Worm (Caenorhabditis elegans) whole organism, L2 larva: Measurements from ENCODE around the gene F42H10.6.

Experiments used
- F13H6.1 ChIP-seq: sonication (generic microtip); optimal IDR thresholded peaks from 2 replicates; lab custom pipeline; 2016; ENCODE audit warnings: missing genetic modification characterization, missing compliant biosample characterization
- R02D3.7 ChIP-seq: fragments of 150-350 bp; optimal IDR thresholded peaks from 2 replicates; lab custom pipeline; 2014; ENCODE audit warnings: missing biosample characterization, missing genetic modification characterization
- Y55F3AM.14 ChIP-seq: fragments of 200-800 bp; sonication (Bioruptor generic); optimal IDR thresholded peaks from 2 replicates; lab custom pipeline; 2018; ENCODE audit warnings: mild to moderate bottlenecking, missing genetic modification characterization, missing compliant biosample characterization
- ZK546.5 ChIP-seq: sonication (generic microtip); optimal IDR thresholded peaks from 2 replicates; lab custom pipeline; 2017; ENCODE audit warnings: missing biosample characterization, missing genetic modification characterization
- alr-1 ChIP-seq: fragments of 150-350 bp; optimal IDR thresholded peaks from 2 replicates; lab custom pipeline; 2014; ENCODE audit warnings: missing biosample characterization, missing genetic modification characterization
- ama-1 ChIP-seq: fragments of 150-350 bp; optimal IDR thresholded peaks from 2 replicates; lab custom pipeline; 2018; ENCODE audit warnings: inconsistent platforms
- blmp-1 ChIP-seq: sonication (generic microtip); optimal IDR thresholded peaks from 2 replicates; lab custom pipeline; 2017; ENCODE audit warnings: missing genetic modification characterization, mild to moderate bottlenecking, missing compliant biosample characterization, antibody characterized with exemption, moderate library complexity; ENCODE audit not compliant: insufficient read depth
- ceh-16 ChIP-seq: fragments of 150-350 bp; optimal IDR thresholded peaks from 2 replicates; lab custom pipeline; 2014; ENCODE audit warnings: missing biosample characterization, missing genetic modification characterization
- ceh-82 ChIP-seq: fragments of 150-350 bp; optimal IDR thresholded peaks from 2 replicates; lab custom pipeline; 2014; ENCODE audit warnings: missing biosample characterization, missing genetic modification characterization
- dmd-4 ChIP-seq: sonication (generic microtip); optimal IDR thresholded peaks from 2 replicates; lab custom pipeline; 2017; ENCODE audit warnings: missing biosample characterization, missing genetic modification characterization
- egl-27 ChIP-seq: sonication (generic microtip); optimal IDR thresholded peaks from 3 replicates; lab custom pipeline; 2017; ENCODE audit warnings: missing biosample characterization, missing genetic modification reagents, missing genetic modification characterization
- elt-1 ChIP-seq: fragments of 150-350 bp; optimal IDR thresholded peaks from 2 replicates; lab custom pipeline; 2014; ENCODE audit warnings: missing biosample characterization, missing genetic modification characterization
- elt-3 ChIP-seq: sonication (generic microtip); optimal IDR thresholded peaks from 2 replicates; lab custom pipeline; 2017; ENCODE audit warnings: missing biosample characterization, missing genetic modification characterization
- gmeb-1 ChIP-seq: fragments of 150-350 bp; optimal IDR thresholded peaks from 2 replicates; lab custom pipeline; 2014; ENCODE audit warnings: missing biosample characterization, missing genetic modification characterization
- lin-11 ChIP-seq: fragments of 150-350 bp; sonication (generic microtip); optimal IDR thresholded peaks from 2 replicates; lab custom pipeline; 2014; ENCODE audit warnings: missing biosample characterization, missing genetic modification characterization, inconsistent platforms, mixed read lengths
- lin-13 ChIP-seq: fragments of 150-350 bp; optimal IDR thresholded peaks from 2 replicates; lab custom pipeline; 2014; ENCODE audit warnings: missing biosample characterization, missing genetic modification reagents, missing genetic modification characterization
- lin-39 ChIP-seq: fragments of 150-350 bp; optimal IDR thresholded peaks from 2 replicates; lab custom pipeline; 2014; ENCODE audit warnings: missing biosample characterization, missing genetic modification reagents, missing genetic modification characterization
- lsy-2 ChIP-seq, 2 experiments: fragments of 150-350 bp in 1 of 2; sonication (generic microtip) in 1 of 2; optimal IDR thresholded peaks; 2 replicates each; lab custom pipeline; 2014 to 2017; ENCODE audit warnings: missing biosample characterization in 2 of 2, missing genetic modification characterization in 2 of 2
- mab-5 ChIP-seq: fragments of 150-350 bp; optimal IDR thresholded peaks from 2 replicates; lab custom pipeline; 2014; ENCODE audit warnings: missing biosample characterization, missing genetic modification characterization
- mbf-1 ChIP-seq: sonication (generic microtip); optimal IDR thresholded peaks from 2 replicates; lab custom pipeline; 2017; ENCODE audit warnings: missing biosample characterization, missing genetic modification characterization
- mdl-1 ChIP-seq, 2 experiments: fragments of 150-350 bp in 1 of 2; sonication (generic microtip) in 1 of 2; optimal IDR thresholded peaks; 2 replicates each; lab custom pipeline; 2017; ENCODE audit warnings: missing biosample characterization in 2 of 2, missing genetic modification characterization in 2 of 2
- nhr-10 ChIP-seq: sonication (generic microtip); optimal IDR thresholded peaks from 2 replicates; lab custom pipeline; 2017; ENCODE audit warnings: missing biosample characterization, missing genetic modification characterization
- nhr-11 ChIP-seq: fragments of 150-350 bp; optimal IDR thresholded peaks from 2 replicates; lab custom pipeline; 2014; ENCODE audit warnings: missing biosample characterization, missing genetic modification characterization
- nhr-12 ChIP-seq: fragments of 150-350 bp; optimal IDR thresholded peaks from 2 replicates; lab custom pipeline; 2014; ENCODE audit warnings: missing biosample characterization, missing genetic modification characterization
- nhr-129 ChIP-seq: fragments of 150-350 bp; optimal IDR thresholded peaks from 2 replicates; lab custom pipeline; 2014; ENCODE audit warnings: missing biosample characterization, missing genetic modification characterization
- nhr-21 ChIP-seq: fragments of 150-350 bp; optimal IDR thresholded peaks from 2 replicates; lab custom pipeline; 2014; ENCODE audit warnings: missing biosample characterization, missing genetic modification characterization
- nhr-23 ChIP-seq: fragments of 150-350 bp; optimal IDR thresholded peaks from 2 replicates; lab custom pipeline; 2014; ENCODE audit warnings: missing biosample characterization, missing genetic modification reagents, missing genetic modification characterization
- nhr-237 ChIP-seq: fragments of 150-350 bp; optimal IDR thresholded peaks from 2 replicates; lab custom pipeline; 2014; ENCODE audit warnings: missing biosample characterization, missing genetic modification characterization
- nhr-6 ChIP-seq: fragments of 150-350 bp; optimal IDR thresholded peaks from 2 replicates; lab custom pipeline; 2014; ENCODE audit warnings: missing biosample characterization, missing genetic modification characterization
- nhr-77 ChIP-seq: fragments of 150-350 bp; optimal IDR thresholded peaks from 2 replicates; lab custom pipeline; 2014; ENCODE audit warnings: missing biosample characterization, missing genetic modification characterization
- peb-1 ChIP-seq: fragments of 150-350 bp; optimal IDR thresholded peaks from 2 replicates; lab custom pipeline; 2014; ENCODE audit warnings: missing biosample characterization, missing genetic modification characterization
- sem-4 ChIP-seq: fragments of 150-350 bp; optimal IDR thresholded peaks from 2 replicates; lab custom pipeline; 2014; ENCODE audit warnings: missing biosample characterization, missing genetic modification reagents, missing genetic modification characterization
- skn-1 ChIP-seq: sonication (generic microtip); optimal IDR thresholded peaks from 2 replicates; lab custom pipeline; 2017; ENCODE audit warnings: missing biosample characterization, missing genetic modification characterization
- sma-3 ChIP-seq: sonication (generic microtip); optimal IDR thresholded peaks from 2 replicates; lab custom pipeline; 2016; ENCODE audit warnings: missing genetic modification reagents, missing genetic modification characterization, missing compliant biosample characterization
- sma-9 ChIP-seq, 2 experiments: fragments of 150-350 bp in 1 of 2; sonication (generic microtip) in 1 of 2; optimal IDR thresholded peaks; 2 replicates each; lab custom pipeline; 2014 to 2016; ENCODE audit warnings: missing genetic modification characterization in 2 of 2, mild to moderate bottlenecking in 1 of 2, missing biosample characterization in 1 of 2, missing compliant biosample characterization in 1 of 2, missing genetic modification reagents in 1 of 2, moderate library complexity in 1 of 2
- snpc-4 ChIP-seq: fragments of 150-350 bp; optimal IDR thresholded peaks from 2 replicates; lab custom pipeline; 2014; ENCODE audit warnings: missing biosample characterization, missing genetic modification characterization
- unc-55 ChIP-seq: fragments of 150-350 bp; sonication (generic microtip); optimal IDR thresholded peaks from 3 replicates; lab custom pipeline; 2014; ENCODE audit warnings: missing biosample characterization, missing genetic modification reagents, missing genetic modification characterization
- unc-62 ChIP-seq: fragments of 150-350 bp; optimal IDR thresholded peaks from 2 replicates; lab custom pipeline; 2014; ENCODE audit warnings: missing biosample characterization, missing genetic modification reagents, missing genetic modification characterization
- zag-1 ChIP-seq: fragments of 150-350 bp; optimal IDR thresholded peaks from 2 replicates; lab custom pipeline; 2014; ENCODE audit warnings: missing biosample characterization, missing genetic modification characterization
- ztf-1 ChIP-seq: fragments of 200-800 bp; sonication (Bioruptor generic); conservative IDR thresholded peaks from 2 replicates; pipeline ENCODE4 v1.3.6; 2022; ENCODE audit warnings: missing genetic modification characterization, missing compliant biosample characterization
- ztf-11 ChIP-seq: sonication (generic microtip); optimal IDR thresholded peaks from 2 replicates; lab custom pipeline; 2017; ENCODE audit warnings: missing biosample characterization, missing genetic modification characterization
- ztf-4 ChIP-seq: fragments of 150-350 bp; optimal IDR thresholded peaks from 2 replicates; lab custom pipeline; 2014; ENCODE audit warnings: missing biosample characterization, missing genetic modification characterization

F42H10.6 gene

DNA sequence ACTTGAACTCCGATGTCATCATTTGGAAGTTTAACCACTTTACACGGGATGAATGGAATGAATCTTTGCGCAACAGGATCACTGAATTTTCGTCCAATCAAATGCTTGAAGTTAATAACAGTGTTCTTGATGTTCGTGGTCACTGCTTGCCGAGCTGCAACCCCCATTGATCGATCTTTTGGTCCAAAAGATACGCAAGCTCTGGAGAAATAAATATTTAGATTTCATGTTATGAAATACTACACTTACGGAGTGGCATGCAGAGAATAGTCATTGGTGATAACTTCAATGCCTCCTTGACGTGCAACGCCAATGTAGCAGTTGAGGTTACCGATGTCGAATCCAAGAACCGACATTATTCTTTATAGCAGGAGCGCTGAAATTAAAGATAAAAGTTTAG lies 33.7 kb downstream of the F42H10.6 start, which contains the start of gene hsp-110:
TSS of gene hsp-110 (minus strand) at position 376 of the 400 bp plus-strand sequence.
- TF ChIP-seq skn-1 (tag; lab: Kevin White, UChicago): no peak
- TF ChIP-seq mbf-1: no peak
- TF ChIP-seq unc-55 (GFP tag; lab: Kevin White, UChicago): no peak
- no peak for TF ChIP-seq nhr-129 (tag; lab: Kevin White, UChicago)
- TF ChIP-seq ztf-11: no peak
- TF ChIP-seq lin-13 (GFP tag; lab: Kevin White, UChicago): no peak
- TF ChIP-seq nhr-11: no peak
- TF ChIP-seq lsy-2 (tag; optimal IDR thresholded peaks at IDR 0.05; lab: Kevin White, UChicago): no peak
- no peak for TF ChIP-seq peb-1
- TF ChIP-seq ama-1 (lab: Kevin White, UChicago): no peak
- TF ChIP-seq ceh-16: no peak
- no peak for TF ChIP-seq egl-27 (tag; lab: Kevin White, UChicago)
- TF ChIP-seq nhr-77 (tag; lab: Kevin White, UChicago): no peak
- TF ChIP-seq ztf-1 (GFP tag; lab: Robert Waterston, UW): no peak
- TF ChIP-seq elt-3 (tag; lab: Kevin White, UChicago): no peak

DNA sequence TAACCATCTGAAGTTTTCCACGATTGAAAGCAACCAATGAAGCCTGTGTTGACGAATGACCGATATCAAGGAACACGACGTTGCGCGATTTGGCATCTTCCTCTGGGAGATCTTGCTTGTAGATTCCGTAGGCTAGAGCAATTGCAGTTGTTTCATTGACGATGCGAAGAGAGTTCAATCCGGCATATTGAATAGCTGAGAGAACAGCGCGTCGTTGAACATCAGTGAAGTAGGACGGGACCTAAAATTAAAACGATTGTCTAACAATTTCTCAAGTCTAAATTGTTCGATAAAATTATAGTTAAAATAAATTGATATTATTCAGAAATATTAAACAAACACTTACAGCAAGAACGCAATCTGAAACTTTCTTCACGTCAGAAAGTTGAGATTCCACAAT lies 34.2 kb downstream of the F42H10.6 start:
- TF ChIP-seq lin-13 (GFP tag; lab: Kevin White, UChicago) (no peak), elt-3 (tag; lab: Kevin White, UChicago) (no peak), lsy-2 (tag; optimal IDR thresholded peaks at IDR 0.05; lab: Kevin White, UChicago) (no peak), mdl-1 (tag; optimal IDR thresholded peaks at IDR 0.05; lab: Kevin White, UChicago) (no peak), ztf-11 (no peak), nhr-6 (tag; lab: Kevin White, UChicago) (no peak)

DNA sequence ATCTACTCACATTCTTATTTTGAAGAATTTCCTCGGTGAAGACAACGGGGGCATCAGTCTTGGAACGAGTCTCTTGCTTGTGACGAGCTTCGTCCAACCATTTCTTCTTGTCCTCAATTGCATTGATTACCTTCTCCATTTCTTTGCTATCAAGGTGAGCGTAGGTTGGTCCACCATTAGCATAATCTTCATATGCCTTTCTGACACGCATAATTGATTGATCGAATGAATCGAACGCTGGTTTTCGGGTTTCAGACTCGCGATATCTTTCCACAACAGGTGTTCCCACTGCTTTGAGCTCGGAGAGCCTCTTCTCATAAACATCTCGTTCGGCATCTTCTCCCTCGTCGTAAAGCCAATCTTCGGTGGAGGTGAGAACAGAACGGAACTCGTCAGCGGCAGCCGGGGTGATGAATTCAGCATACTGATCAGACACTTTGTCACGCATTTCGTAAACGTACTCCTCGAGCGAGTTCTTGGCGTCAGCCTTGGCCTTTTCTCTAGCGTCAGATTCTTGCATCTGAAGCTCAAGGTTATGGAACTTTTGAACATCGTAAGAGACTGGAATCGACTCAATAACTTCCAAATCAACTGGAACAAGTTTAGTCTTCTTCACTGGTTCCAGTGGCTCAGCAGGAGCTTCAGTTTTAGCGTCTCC lies 35.7 kb downstream of the F42H10.6 start:
- TF ChIP-seq lin-11 (tag; lab: Kevin White, UChicago) (peak; percentile 28), ama-1 (lab: Kevin White, UChicago) (peak; percentile 72), ceh-16 (no peak)

DNA sequence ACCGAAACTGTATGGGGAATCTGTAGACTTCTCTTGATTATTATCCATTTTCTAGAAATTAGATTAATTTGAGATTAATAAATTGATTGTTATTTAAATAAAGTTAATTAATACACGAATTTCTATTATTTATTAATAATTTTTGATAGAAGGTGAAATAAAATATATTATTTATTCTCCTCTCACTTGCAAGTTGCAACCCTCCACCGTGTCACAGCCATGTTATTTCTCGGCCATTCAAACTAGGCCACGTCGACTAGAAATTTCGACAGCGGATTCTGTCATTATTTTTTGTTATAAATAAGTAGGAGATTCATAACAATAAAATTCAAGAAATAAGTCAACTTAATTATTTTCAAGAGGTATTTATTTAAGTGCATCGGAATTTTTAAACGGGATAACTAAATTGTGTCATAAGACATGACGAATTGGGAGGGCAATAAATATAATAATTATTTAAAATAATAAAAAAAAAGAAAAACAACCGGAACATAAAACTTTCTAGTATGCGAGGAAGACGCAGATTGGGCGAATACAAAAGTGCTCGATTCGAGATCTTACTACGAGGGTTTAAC lies 36.6 kb downstream of the F42H10.6 start, which contains the start of gene ufbp-1:
TSS of gene ufbp-1 (minus strand) at position 51 of the 575 bp plus-strand sequence.
- peak; percentile 67 for TF ChIP-seq Y55F3AM.14 (GFP tag; lab: Kevin White, UChicago)
- no peak for TF ChIP-seq nhr-23
- no peak for TF ChIP-seq R02D3.7 (tag; lab: Kevin White, UChicago)
- TF ChIP-seq sma-3: peak; percentile 35
- TF ChIP-seq sma-9 (GFP tag; optimal IDR thresholded peaks at IDR 0.05; lab: Kevin White, UChicago): peak; percentile 0
- TF ChIP-seq sma-9 (tag; optimal IDR thresholded peaks at IDR 0.05; lab: Kevin White, UChicago): no peak
- TF ChIP-seq peb-1: no peak
- peak; percentile 25 for TF ChIP-seq nhr-129 (tag; lab: Kevin White, UChicago)
- no peak for TF ChIP-seq elt-1 (tag; lab: Kevin White, UChicago)
- TF ChIP-seq lin-11 (tag; lab: Kevin White, UChicago): peak; percentile 18
- TF ChIP-seq unc-62 (GFP tag; lab: Kevin White, UChicago): no peak
- no peak for TF ChIP-seq nhr-77 (tag; lab: Kevin White, UChicago)
- TF ChIP-seq gmeb-1 (tag; lab: Kevin White, UChicago): peak; percentile 66
- peak in 1 of 2 experiments; percentile 89 for TF ChIP-seq lsy-2 (tag; optimal IDR thresholded peaks at IDR 0.05; lab: Kevin White, UChicago)
- TF ChIP-seq sem-4 (tag; lab: Kevin White, UChicago): peak; percentile 71
- TF ChIP-seq nhr-11: no peak
- no peak for TF ChIP-seq elt-3 (tag; lab: Kevin White, UChicago)
- no peak for TF ChIP-seq nhr-10 (tag; lab: Kevin White, UChicago)
- no peak for TF ChIP-seq snpc-4
- TF ChIP-seq mdl-1 (tag; optimal IDR thresholded peaks at IDR 0.05; lab: Kevin White, UChicago): no peak
- TF ChIP-seq ztf-4: peak; percentile 100
- no peak for TF ChIP-seq nhr-6 (tag; lab: Kevin White, UChicago)
- TF ChIP-seq egl-27 (tag; lab: Kevin White, UChicago): no peak
- no peak for TF ChIP-seq nhr-237 (tag; lab: Kevin White, UChicago)
- TF ChIP-seq dmd-4 (tag; lab: Kevin White, UChicago): no peak
- TF ChIP-seq lin-39 (tag; lab: Kevin White, UChicago): no peak
- TF ChIP-seq mab-5 (tag; lab: Kevin White, UChicago): peak; percentile 5
- no peak for TF ChIP-seq blmp-1 (tag; lab: Kevin White, UChicago)
- TF ChIP-seq skn-1 (tag; lab: Kevin White, UChicago): peak; percentile 94
- no peak for TF ChIP-seq ztf-1 (GFP tag; lab: Robert Waterston, UW)
- peak; percentile 57 for TF ChIP-seq nhr-12 (tag; lab: Kevin White, UChicago)
- no peak for TF ChIP-seq nhr-21 (tag; lab: Kevin White, UChicago)
- no peak for TF ChIP-seq ceh-82
- no peak for TF ChIP-seq ztf-11
- TF ChIP-seq zag-1 (tag; lab: Kevin White, UChicago): no peak
- TF ChIP-seq unc-55 (GFP tag; lab: Kevin White, UChicago): peak; percentile 38
- TF ChIP-seq mbf-1: no peak
- peak; percentile 11 for TF ChIP-seq F13H6.1 (tag; lab: Kevin White, UChicago)
- TF ChIP-seq ZK546.5 (tag; lab: Kevin White, UChicago): no peak
- no peak for TF ChIP-seq ceh-16
- peak; percentile 100 for TF ChIP-seq ama-1 (lab: Kevin White, UChicago)
- no peak for TF ChIP-seq alr-1 (tag; lab: Kevin White, UChicago)
